Fruit fly (Drosophila melanogaster) whole organism, adult: Measurements from ENCODE around the gene Brd7-9.

Experiments used
- CG11617 ChIP-seq: fragments of 200-800 bp; sonication (Bioruptor generic); optimal IDR thresholded peaks from 2 replicates; lab custom pipeline; 2017; ENCODE audit warnings: mild to moderate bottlenecking, missing biosample characterization, missing genetic modification reagents, missing genetic modification characterization
- CG12768 ChIP-seq: fragments of 200-800 bp; sonication (Bioruptor generic); optimal IDR thresholded peaks from 2 replicates; lab custom pipeline; 2017; ENCODE audit warnings: missing biosample characterization, missing genetic modification characterization, mild to moderate bottlenecking, moderate library complexity, missing genetic modification reagents
- CG14711 ChIP-seq: fragments of 200-800 bp; sonication (Bioruptor generic); optimal IDR thresholded peaks from 2 replicates; lab custom pipeline; 2018; ENCODE audit warnings: missing biosample characterization, mild to moderate bottlenecking, missing genetic modification characterization, moderate library complexity
- CG1620 ChIP-seq: fragments of 200-800 bp; sonication (Bioruptor generic); optimal IDR thresholded peaks from 2 replicates; lab custom pipeline; 2016; ENCODE audit warnings: missing biosample characterization, missing genetic modification characterization
- CG33017 ChIP-seq: fragments of 200-800 bp; sonication (Bioruptor generic); optimal IDR thresholded peaks from 2 replicates; lab custom pipeline; 2018; ENCODE audit warnings: missing biosample characterization, mild to moderate bottlenecking, missing genetic modification characterization, moderate library complexity
- CG5204 ChIP-seq: fragments of 200-800 bp; sonication (Bioruptor generic); optimal IDR thresholded peaks from 2 replicates; lab custom pipeline; 2016; ENCODE audit warnings: missing biosample characterization, missing genetic modification characterization
- CG7045 ChIP-seq: fragments of 200-800 bp; sonication (Bioruptor generic); optimal IDR thresholded peaks from 2 replicates; lab custom pipeline; 2017; ENCODE audit warnings: missing biosample characterization, mild to moderate bottlenecking, missing genetic modification characterization
- CG7101 ChIP-seq: fragments of 200-800 bp; sonication (Bioruptor generic); optimal IDR thresholded peaks from 2 replicates; lab custom pipeline; 2018; ENCODE audit warnings: missing biosample characterization, mild to moderate bottlenecking, missing genetic modification characterization, moderate library complexity
- Clk ChIP-seq: fragments of 200-800 bp; sonication (Bioruptor generic); optimal IDR thresholded peaks from 2 replicates; lab custom pipeline; 2017; ENCODE audit warnings: missing biosample characterization, missing genetic modification characterization
- Crg-1 ChIP-seq: fragments of 200-800 bp; sonication (Bioruptor generic); optimal IDR thresholded peaks from 2 replicates; lab custom pipeline; 2016; ENCODE audit warnings: missing biosample characterization, missing genetic modification characterization
- Hr96 ChIP-seq: fragments of 200-800 bp; sonication (Bioruptor generic); optimal IDR thresholded peaks from 2 replicates; lab custom pipeline; 2016; ENCODE audit warnings: missing biosample characterization, missing genetic modification characterization
- Mnt ChIP-seq: fragments of 200-800 bp; sonication (Bioruptor generic); optimal IDR thresholded peaks from 2 replicates; lab custom pipeline; 2016; ENCODE audit warnings: missing biosample characterization, mild to moderate bottlenecking, missing genetic modification characterization
- bab1 ChIP-seq: fragments of 200-800 bp; sonication (Bioruptor generic); optimal IDR thresholded peaks from 3 replicates; lab custom pipeline; 2019; ENCODE audit warnings: missing biosample characterization, mild to moderate bottlenecking, missing genetic modification characterization, moderate library complexity
- cic ChIP-seq: fragments of 200-800 bp; sonication (Bioruptor generic); optimal IDR thresholded peaks from 2 replicates; lab custom pipeline; 2017; ENCODE audit warnings: missing biosample characterization, mild to moderate bottlenecking, missing genetic modification characterization, moderate library complexity
- cnc ChIP-seq, 2 experiments: fragments of >200 bp; optimal IDR thresholded peaks; 2 replicates each; lab custom pipeline; 2017
- kay ChIP-seq: fragments of 200-800 bp; sonication (Bioruptor generic); peaks from one replicate; lab custom pipeline; 2016; ENCODE audit warnings: missing biosample characterization, missing genetic modification characterization, borderline replicate concordance
- ovo ChIP-seq: fragments of 200-800 bp; sonication (Bioruptor generic); optimal IDR thresholded peaks from 2 replicates; lab custom pipeline; 2016; ENCODE audit warnings: missing biosample characterization, missing genetic modification characterization
- pad ChIP-seq: fragments of 200-800 bp; sonication (Bioruptor generic); optimal IDR thresholded peaks from 3 replicates; lab custom pipeline; 2017; ENCODE audit warnings: missing biosample characterization, missing genetic modification characterization, mild to moderate bottlenecking, moderate library complexity, missing genetic modification reagents
- tj ChIP-seq: fragments of 200-800 bp; sonication (Bioruptor generic); optimal IDR thresholded peaks from 3 replicates; lab custom pipeline; 2017; ENCODE audit warnings: missing biosample characterization, mild to moderate bottlenecking, missing genetic modification characterization, moderate library complexity
- toe ChIP-seq: fragments of 200-800 bp; sonication (Bioruptor generic); optimal IDR thresholded peaks from 2 replicates; lab custom pipeline; 2016; ENCODE audit warnings: missing biosample characterization, missing genetic modification characterization

The Brd7-9 gene

dm6 chr2L:7777979-7778692 is 4.5 kb upstream of the Brd7-9 start, which contains the start of gene CG7179:
Gene CG7179 (minus strand): TSS chr2L:7778029.
- no peak for TF ChIP-seq tj
- no peak for TF ChIP-seq bab1 (GFP tag; lab: Kevin White, UChicago)
- TF ChIP-seq ovo = no peak
- TF ChIP-seq Clk (GFP tag; lab: Kevin White, UChicago) = no peak
- no peak for TF ChIP-seq CG7101 (tag; lab: Kevin White, UChicago)
- TF ChIP-seq CG5204 (GFP tag; lab: Kevin White, UChicago) = no peak
- no peak for TF ChIP-seq Crg-1 (GFP tag; lab: Kevin White, UChicago)
- TF ChIP-seq Mnt (GFP tag; lab: Kevin White, UChicago) = no peak
- TF ChIP-seq CG7045 (GFP tag; lab: Kevin White, UChicago) = no peak

dm6 chr2L:7779785-7780184 is 2.9 kb upstream of the Brd7-9 start, which contains the start of gene Uro:
Gene Uro (plus strand): TSS chr2L:7780085.
- TF ChIP-seq kay = peak; percentile 41
- TF ChIP-seq tj = no peak
- TF ChIP-seq cic (GFP tag; lab: Kevin White, UChicago) = peak; percentile 28
- TF ChIP-seq CG11617 (GFP tag; lab: Kevin White, UChicago) = no peak

- TF ChIP-seq Hr96 (GFP tag; lab: Kevin White, UChicago) = no peak
- no peak for TF ChIP-seq cnc (optimal IDR thresholded peaks at IDR 0.05; lab: Kevin White, UChicago)
- no peak for TF ChIP-seq CG12768 (GFP tag; lab: Kevin White, UChicago)
- TF ChIP-seq CG7101 (tag; lab: Kevin White, UChicago) = no peak
- no peak for TF ChIP-seq CG1620 (GFP tag; lab: Kevin White, UChicago)
- TF ChIP-seq Clk (GFP tag; lab: Kevin White, UChicago) = no peak
- TF ChIP-seq pad (GFP tag; lab: Kevin White, UChicago) = no peak
- TF ChIP-seq ovo = no peak
- TF ChIP-seq tj = no peak
- no peak for TF ChIP-seq cic (GFP tag; lab: Kevin White, UChicago)
Measured at dm6 chr2L:7781165-7781564, 1.5 kb upstream of the Brd7-9 start, which contains the start of gene CG7164. Gene CG7164 (plus strand): TSS chr2L:7781465.

dm6 chr2L:7788952-7789466 is 6.3 kb downstream of the Brd7-9 start:
- TF ChIP-seq Hr96 (GFP tag; lab: Kevin White, UChicago) (no peak), kay (peak; percentile 24), Mnt (GFP tag; lab: Kevin White, UChicago) (peak; percentile 5), pad (GFP tag; lab: Kevin White, UChicago) (no peak), Clk (GFP tag; lab: Kevin White, UChicago) (no peak), CG1620 (GFP tag; lab: Kevin White, UChicago) (no peak), tj (no peak), CG12768 (GFP tag; lab: Kevin White, UChicago) (no peak)

dm6 chr2L:7790081-7790447 is 7.4 kb downstream of the Brd7-9 start:
- TF ChIP-seq CG5204 (GFP tag; lab: Kevin White, UChicago) (no peak), Mnt (GFP tag; lab: Kevin White, UChicago) (no peak), ovo (no peak), CG11617 (GFP tag; lab: Kevin White, UChicago) (no peak), Hr96 (GFP tag; lab: Kevin White, UChicago) (no peak), toe (no peak), pad (GFP tag; lab: Kevin White, UChicago) (no peak), Crg-1 (GFP tag; lab: Kevin White, UChicago) (no peak), CG33017 (no peak), kay (no peak), cnc (optimal IDR thresholded peaks at IDR 0.05; lab: Kevin White, UChicago) (no peak), Clk (GFP tag; lab: Kevin White, UChicago) (no peak), CG1620 (GFP tag; lab: Kevin White, UChicago) (no peak), bab1 (GFP tag; lab: Kevin White, UChicago) (no peak), cic (GFP tag; lab: Kevin White, UChicago) (no peak), CG14711 (tag; lab: Kevin White, UChicago) (no peak)

dm6 chr2L:7790448-7791355 is 8.0 kb downstream of the Brd7-9 start, which contains the start of gene CG7149:
Gene CG7149 (minus strand): TSS chr2L:7790557.
- TF ChIP-seq Crg-1 (GFP tag; lab: Kevin White, UChicago) (no peak), Hr96 (GFP tag; lab: Kevin White, UChicago) (peak; percentile 55), bab1 (GFP tag; lab: Kevin White, UChicago) (no peak), CG11617 (GFP tag; lab: Kevin White, UChicago) (peak; percentile 20), kay (peak; percentile 92), Mnt (GFP tag; lab: Kevin White, UChicago) (peak; percentile 77), cic (GFP tag; lab: Kevin White, UChicago) (peak; percentile 99), CG5204 (GFP tag; lab: Kevin White, UChicago) (no peak), tj (peak; percentile 55), CG14711 (tag; lab: Kevin White, UChicago) (no peak), pad (GFP tag; lab: Kevin White, UChicago) (peak; percentile 10), CG7045 (GFP tag; lab: Kevin White, UChicago) (peak; percentile 12), CG12768 (GFP tag; lab: Kevin White, UChicago) (peak; percentile 40), Clk (GFP tag; lab: Kevin White, UChicago) (no peak), toe (peak; percentile 51), ovo (peak; percentile 40), cnc (optimal IDR thresholded peaks at IDR 0.05; lab: Kevin White, UChicago) (no peak), CG7101 (tag; lab: Kevin White, UChicago) (peak; percentile 14), CG1620 (GFP tag; lab: Kevin White, UChicago) (no peak), CG33017 (peak; percentile 46)
